Worm (Caenorhabditis elegans) whole organism, early embryonic: ENCODE measurements around the gene spp-16.

ENCODE experiments used
- B0310.2 ChIP-seq: sonication (generic microtip); optimal IDR thresholded peaks from 2 replicates; lab custom pipeline; 2016; ENCODE audit warnings: mild to moderate bottlenecking, missing genetic modification characterization, missing compliant biosample characterization
- aly-1 ChIP-seq: sonication (generic microtip); optimal IDR thresholded peaks from 2 replicates; lab custom pipeline; 2016; ENCODE audit warnings: missing genetic modification characterization, missing compliant biosample characterization
- ama-1 ChIP-seq: fragments of 150-350 bp; optimal IDR thresholded peaks from 2 replicates; lab custom pipeline; 2014
- ceh-13 ChIP-seq: fragments of 200-800 bp; sonication (Bioruptor generic); optimal IDR thresholded peaks from 2 replicates; lab custom pipeline; 2018; ENCODE audit warnings: mild to moderate bottlenecking, missing genetic modification characterization, missing compliant biosample characterization
- ceh-36 ChIP-seq: sonication (generic microtip); optimal IDR thresholded peaks from 2 replicates; lab custom pipeline; 2016; ENCODE audit warnings: missing genetic modification characterization, inconsistent platforms, missing compliant biosample characterization
- ets-7 ChIP-seq: sonication (generic microtip); optimal IDR thresholded peaks from 2 replicates; lab custom pipeline; 2016; ENCODE audit warnings: missing genotype, missing genetic modification characterization, missing compliant biosample characterization
- flt-1 ChIP-seq: fragments of 200-800 bp; sonication (Bioruptor generic); IDR thresholded peaks from 2 replicates; pipeline ENCODE4 v1.3.6; 2022; ENCODE audit warnings: missing genetic modification characterization, missing compliant biosample characterization
- hnd-1 ChIP-seq: sonication (generic microtip); optimal IDR thresholded peaks from 2 replicates; lab custom pipeline; 2016; ENCODE audit warnings: missing genetic modification characterization, missing compliant biosample characterization
- tra-4 ChIP-seq: sonication (generic microtip); optimal IDR thresholded peaks from 2 replicates; lab custom pipeline; 2017; ENCODE audit warnings: missing genetic modification characterization, missing compliant biosample characterization

DNA sequence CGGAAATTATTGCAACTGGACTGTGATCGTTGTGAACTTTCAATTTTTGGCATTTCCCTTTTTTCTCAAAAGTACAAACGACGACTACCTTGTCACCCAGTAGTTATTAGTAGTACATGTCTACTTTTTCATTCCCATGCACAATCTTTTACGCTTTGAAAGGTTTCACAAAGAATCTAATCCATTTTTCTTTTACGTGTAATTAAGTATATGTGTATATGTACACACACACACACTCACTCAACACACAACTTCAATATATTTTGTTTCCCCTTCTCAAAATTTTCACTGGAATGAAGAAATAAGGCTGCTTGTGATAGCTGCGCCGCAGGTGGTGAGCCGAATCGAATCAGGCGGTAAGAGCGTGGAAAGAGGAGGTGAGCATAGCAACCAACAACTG is 23.6 kb upstream of the spp-16 start, which contains the start of gene F58B4.6:
- TF ChIP-seq tra-4 (tag; lab: Kevin White, UChicago), result no peak
- TF ChIP-seq hnd-1 (tag; lab: Kevin White, UChicago), result no peak
- TF ChIP-seq flt-1, result no peak
- TF ChIP-seq ceh-36 (tag; lab: Kevin White, UChicago), result no peak
- no peak for TF ChIP-seq aly-1 (tag; lab: Kevin White, UChicago)
- TF ChIP-seq ets-7 (tag; lab: Kevin White, UChicago), result no peak
- TF ChIP-seq ceh-13 (GFP tag; lab: Kevin White, UChicago), result no peak
- TF ChIP-seq ama-1, result no peak
- no peak for TF ChIP-seq B0310.2 (tag; lab: Kevin White, UChicago)
